Fruit fly (Drosophila melanogaster): ENCODE results near the gene Ostgamma.

- TF ChIP-seq CG8478 (optimal IDR thresholded peaks at IDR 0.05) (no peak), psq (optimal IDR thresholded peaks at IDR 0.05) (no peak), Dll (optimal IDR thresholded peaks at IDR 0.05) (no peak)
Measured at dm6 chr2L:8281872-8282271, 26.1 kb downstream of the Ostgamma start.

All from whole organism.